Fruit fly (Drosophila melanogaster) whole organism: ENCODE measurements around the gene rdx.

Source experiments
- CG8478 ChIP-seq: fragments of >200 bp; optimal IDR thresholded peaks from 2 replicates; lab custom pipeline; 2018; ENCODE audit warnings: inconsistent platforms
- EcR ChIP-seq, 2 experiments: fragments of >200 bp; optimal IDR thresholded peaks; 2 replicates each; lab custom pipeline; 2017; ENCODE audit warnings: missing biosample characterization in 2 of 2, missing genetic modification characterization in 2 of 2, missing genetic modification reagents in 2 of 2
- pan ChIP-seq: fragments of >200 bp; optimal IDR thresholded peaks from 2 replicates; lab custom pipeline; 2017
- psq ChIP-seq: fragments of >200 bp; optimal IDR thresholded peaks from 2 replicates; lab custom pipeline; 2017
- usp ChIP-seq: fragments of >200 bp; optimal IDR thresholded peaks from 2 replicates; lab custom pipeline; 2017; ENCODE audit warnings: missing biosample characterization, missing genetic modification characterization, mixed read lengths

dm6 chr3R:14052182-14053036, 20.6 kb upstream of the rdx start:
- TF ChIP-seq usp (GFP tag; lab: Kevin White, UChicago), result no peak
- TF ChIP-seq pan (lab: Kevin White, UChicago), result no peak
- no peak for TF ChIP-seq EcR (GFP tag; optimal IDR thresholded peaks at IDR 0.05; lab: Kevin White, UChicago)
- TF ChIP-seq psq (lab: Kevin White, UChicago), result no peak
- no peak for TF ChIP-seq CG8478 (lab: Kevin White, UChicago)
